Fruit fly (Drosophila melanogaster): ENCODE measurements around the gene CG8773.

dm6 chr3R:13257110-13257509 is 37.4 kb upstream of the CG8773 start:
- TF ChIP-seq CG4496 (GFP tag; IDR thresholded peaks at IDR 0.05) (no peak), D1 (tag; optimal IDR thresholded peaks at IDR 0.05) (no peak), Pif1B (GFP tag; optimal IDR thresholded peaks at IDR 0.05) (no peak), CG17806 (tag; optimal IDR thresholded peaks at IDR 0.05) (no peak)
